Fruit fly (Drosophila melanogaster): ENCODE measurements around the gene CG43072.

CG43072 gene

DNA sequence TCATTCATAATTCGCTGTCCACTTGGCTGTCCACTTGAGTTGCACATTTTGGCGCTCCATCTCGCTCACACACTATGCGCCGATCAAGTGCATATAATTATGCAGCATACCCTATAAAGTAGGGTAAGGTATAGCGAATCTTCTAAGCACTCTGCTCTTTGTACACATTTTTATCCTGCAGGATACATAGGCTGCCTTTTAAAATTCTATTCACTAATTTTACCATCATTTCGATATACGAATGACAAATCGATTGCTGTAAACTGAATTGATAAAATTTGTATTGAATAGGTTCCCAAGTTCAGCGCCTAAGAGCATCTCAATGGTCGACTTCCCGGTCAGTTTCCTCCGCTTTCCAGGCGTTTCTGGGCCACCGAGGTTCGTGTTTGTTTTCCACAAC lies 47.4 kb downstream of the CG43072 start:
- TF ChIP-seq pan (optimal IDR thresholded peaks at IDR 0.05) (no peak), dl (GFP tag; optimal IDR thresholded peaks at IDR 0.05; ENCODE audit: insufficient read depth in 1 of 2, partially characterized antibody in 2 of 2) (no peak), tai (GFP tag; optimal IDR thresholded peaks at IDR 0.05) (no peak), brk (GFP tag; optimal IDR thresholded peaks at IDR 0.05) (no peak), br (GFP tag; optimal IDR thresholded peaks at IDR 0.05) (no peak), N (GFP tag; optimal IDR thresholded peaks at IDR 0.05) (no peak), sage (GFP tag; optimal IDR thresholded peaks at IDR 0.05) (no peak), Dfd (GFP tag; optimal IDR thresholded peaks at IDR 0.05) (no peak), CrebA (GFP tag; optimal IDR thresholded peaks at IDR 0.05; ENCODE audit: borderline replicate concordance) (no peak), Hr83 (GFP tag; optimal IDR thresholded peaks at IDR 0.05; ENCODE audit: poor library complexity, severe bottlenecking) (no peak), usp (GFP tag; optimal IDR thresholded peaks at IDR 0.05) (no peak), OdsH (GFP tag; optimal IDR thresholded peaks at IDR 0.05) (no peak), Mio (GFP tag; optimal IDR thresholded peaks at IDR 0.05) (no peak), foxo (GFP tag; optimal IDR thresholded peaks at IDR 0.05) (no peak), sv (GFP tag; optimal IDR thresholded peaks at IDR 0.05) (no peak), Rel (GFP tag; optimal IDR thresholded peaks at IDR 0.05) (no peak), Rel (tag; optimal IDR thresholded peaks at IDR 0.05) (no peak)

Data from whole organism, wandering third instar larva.